Worm (Caenorhabditis elegans) whole organism, L3 larva: ENCODE measurements around the gene acy-2.

Experiments used
- R02D3.7 ChIP-seq: fragments of 150-350 bp; optimal IDR thresholded peaks from 2 replicates; lab custom pipeline; 2014; ENCODE audit warnings: missing biosample characterization, missing genetic modification characterization
- lin-15B ChIP-seq: fragments of 150-350 bp; optimal IDR thresholded peaks from 2 replicates; lab custom pipeline; 2014; ENCODE audit warnings: missing biosample characterization, missing genetic modification characterization
- nhr-28 ChIP-seq: fragments of 150-350 bp; optimal IDR thresholded peaks from 2 replicates; lab custom pipeline; 2014; ENCODE audit warnings: missing biosample characterization, missing genetic modification characterization

DNA sequence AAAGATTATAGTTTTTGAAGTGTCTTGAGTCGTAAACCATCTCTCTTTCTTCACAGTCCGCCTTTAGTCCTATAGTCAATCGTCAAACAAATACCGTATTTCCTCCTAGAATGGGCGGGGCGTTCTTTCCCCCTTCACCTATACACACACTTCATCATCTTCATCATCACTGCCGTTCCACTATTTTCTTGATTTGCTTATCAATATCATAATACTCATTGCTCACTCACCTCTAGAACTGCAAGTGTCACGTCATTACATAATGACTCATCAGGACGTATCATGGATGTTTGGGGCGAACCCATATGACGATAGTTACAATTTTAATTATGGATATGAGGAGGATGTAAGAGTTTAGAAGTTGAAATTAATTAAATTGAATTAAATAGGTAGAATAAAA, 34.8 kb downstream of the acy-2 start:
- TF ChIP-seq lin-15B (tag; lab: Kevin White, UChicago) (no peak), nhr-28 (tag; lab: Kevin White, UChicago) (no peak), R02D3.7 (tag; lab: Kevin White, UChicago) (no peak)
